Worm (Caenorhabditis elegans) whole organism, young adult: Measurements from ENCODE around the gene C16D9.8.

Experiments
- B0035.1 ChIP-seq: sonication (generic microtip); optimal IDR thresholded peaks from 2 replicates; lab custom pipeline; 2016; ENCODE audit warnings: missing genetic modification characterization, mild to moderate bottlenecking, missing compliant biosample characterization, missing genotype, missing genetic modification reagents
- B0336.3 ChIP-seq: fragments of 200-800 bp; sonication (Bioruptor generic); IDR thresholded peaks from 2 replicates; pipeline ENCODE4 v1.3.6; 2022; ENCODE audit warnings: missing genetic modification characterization, missing compliant biosample characterization
- F10E7.11 ChIP-seq: sonication (generic microtip); optimal IDR thresholded peaks from 2 replicates; lab custom pipeline; 2017; ENCODE audit warnings: mild to moderate bottlenecking, missing genetic modification characterization, moderate library complexity, missing compliant biosample characterization
- F22D6.2 ChIP-seq: sonication (generic microtip); optimal IDR thresholded peaks from 2 replicates; lab custom pipeline; 2016; ENCODE audit warnings: mild to moderate bottlenecking, missing genetic modification characterization, missing compliant biosample characterization
- F33H1.4 ChIP-seq: fragments of 200-800 bp; sonication (Bioruptor generic); IDR thresholded peaks from 2 replicates; pipeline ENCODE4 v1.3.6; 2022; ENCODE audit warnings: missing genetic modification reagents, missing genetic modification characterization, missing compliant biosample characterization
- F39B2.1 ChIP-seq: fragments of 200-800 bp; sonication (Bioruptor generic); IDR thresholded peaks from 2 replicates; pipeline ENCODE4 v1.3.6; 2022; ENCODE audit warnings: missing genetic modification reagents, missing genetic modification characterization, missing compliant biosample characterization
- F52B5.7 ChIP-seq: sonication (generic microtip); optimal IDR thresholded peaks from 2 replicates; lab custom pipeline; 2016; ENCODE audit warnings: mild to moderate bottlenecking, missing genetic modification characterization, missing compliant biosample characterization
- K11D2.4 ChIP-seq: fragments of 200-800 bp; sonication (Bioruptor generic); IDR thresholded peaks from 2 replicates; pipeline ENCODE4 v1.3.6; 2022; ENCODE audit warnings: missing genetic modification reagents, missing genetic modification characterization, missing compliant biosample characterization
- Y53F4B.3 ChIP-seq: fragments of 200-800 bp; sonication (Bioruptor generic); IDR thresholded peaks from 2 replicates; pipeline ENCODE4 v1.3.6; 2022; ENCODE audit warnings: missing genetic modification reagents, missing genetic modification characterization, missing compliant biosample characterization
- attf-5 ChIP-seq: fragments of 200-800 bp; sonication (Bioruptor generic); optimal IDR thresholded peaks from 2 replicates; lab custom pipeline; 2018; ENCODE audit warnings: mild to moderate bottlenecking, missing genetic modification characterization, missing compliant biosample characterization
- bed-2 ChIP-seq: fragments of 200-800 bp; sonication (Bioruptor generic); IDR thresholded peaks from 2 replicates; pipeline ENCODE4 v1.3.6; 2022; ENCODE audit warnings: missing genetic modification reagents, missing genetic modification characterization, missing compliant biosample characterization
- ccch-3 ChIP-seq: fragments of 200-800 bp; sonication (Bioruptor generic); optimal IDR thresholded peaks from 2 replicates; lab custom pipeline; 2018; ENCODE audit warnings: mild to moderate bottlenecking, missing genetic modification characterization, missing compliant biosample characterization
- ceh-58 ChIP-seq: fragments of 200-800 bp; sonication (Bioruptor generic); IDR thresholded peaks from 2 replicates; pipeline ENCODE4 v1.3.6; 2022; ENCODE audit warnings: missing genetic modification characterization, missing compliant biosample characterization
- ceh-79 ChIP-seq: sonication (generic microtip); optimal IDR thresholded peaks from 2 replicates; lab custom pipeline; 2017; ENCODE audit warnings: mild to moderate bottlenecking, missing genetic modification characterization, missing compliant biosample characterization
- ceh-91 ChIP-seq: fragments of 200-800 bp; sonication (Bioruptor generic); IDR thresholded peaks from 2 replicates; pipeline ENCODE4 v1.3.6; 2022; ENCODE audit warnings: missing genetic modification reagents, missing genetic modification characterization, missing compliant biosample characterization
- dpl-1 ChIP-seq: fragments of 150-350 bp; optimal IDR thresholded peaks from 2 replicates; lab custom pipeline; 2014; ENCODE audit warnings: missing biosample characterization, missing genetic modification reagents, missing genetic modification characterization
- fkh-3 ChIP-seq: sonication (generic microtip); optimal IDR thresholded peaks from 2 replicates; lab custom pipeline; 2016; ENCODE audit warnings: mild to moderate bottlenecking, missing genetic modification characterization, missing compliant biosample characterization
- hlh-26 ChIP-seq: fragments of 200-800 bp; sonication (Bioruptor generic); conservative IDR thresholded peaks from 2 replicates; pipeline ENCODE4 v1.3.6; 2022; ENCODE audit warnings: missing genetic modification reagents, missing genetic modification characterization, missing compliant biosample characterization
- lag-1 ChIP-seq: fragments of 200-800 bp; sonication (Bioruptor generic); IDR thresholded peaks from 2 replicates; pipeline ENCODE4 v1.3.6; 2022; ENCODE audit warnings: missing genetic modification reagents, missing genetic modification characterization, missing compliant biosample characterization
- let-526 ChIP-seq: fragments of 200-800 bp; sonication (Bioruptor generic); IDR thresholded peaks from 2 replicates; pipeline ENCODE4 v1.3.6; 2022; ENCODE audit warnings: missing genetic modification reagents, missing genetic modification characterization, missing compliant biosample characterization
- lin-26 ChIP-seq: fragments of 200-800 bp; sonication (Bioruptor generic); IDR thresholded peaks from 2 replicates; pipeline ENCODE4 v1.3.6; 2022; ENCODE audit warnings: missing genetic modification reagents, missing genetic modification characterization, missing compliant biosample characterization
- lin-40 ChIP-seq: sonication (generic microtip); optimal IDR thresholded peaks from 2 replicates; lab custom pipeline; 2016; ENCODE audit warnings: missing genetic modification characterization, mild to moderate bottlenecking, missing compliant biosample characterization, missing genotype, missing genetic modification reagents
- madf-10 ChIP-seq: sonication (generic microtip); optimal IDR thresholded peaks from 2 replicates; lab custom pipeline; 2016; ENCODE audit warnings: mild to moderate bottlenecking, missing genetic modification characterization, missing compliant biosample characterization
- madf-3 ChIP-seq: fragments of 200-800 bp; sonication (Bioruptor generic); IDR thresholded peaks from 2 replicates; pipeline ENCODE4 v1.3.6; 2022; ENCODE audit warnings: missing genetic modification reagents, missing genetic modification characterization, missing compliant biosample characterization
- mxl-1 ChIP-seq: sonication (generic microtip); optimal IDR thresholded peaks from 2 replicates; lab custom pipeline; 2016; ENCODE audit warnings: missing genetic modification characterization, missing compliant biosample characterization
- nhr-27 ChIP-seq: fragments of 200-800 bp; sonication (Bioruptor generic); optimal IDR thresholded peaks from 2 replicates; lab custom pipeline; 2018; ENCODE audit warnings: mild to moderate bottlenecking, missing genetic modification characterization, moderate library complexity, missing compliant biosample characterization
- nhr-80 ChIP-seq: sonication (generic microtip); optimal IDR thresholded peaks from 2 replicates; lab custom pipeline; 2016; ENCODE audit warnings: missing genetic modification characterization, missing compliant biosample characterization
- rcor-1 ChIP-seq: fragments of 200-800 bp; sonication (Bioruptor generic); IDR thresholded peaks from 2 replicates; pipeline ENCODE4 v1.3.6; 2022; ENCODE audit warnings: missing genetic modification reagents, missing genetic modification characterization, missing compliant biosample characterization
- rpc-1 ChIP-seq, 2 experiments: fragments of 150-350 bp in 1 of 2; sonication (generic microtip) in 1 of 2; optimal IDR thresholded peaks; 2 replicates each; lab custom pipeline; 2014 to 2018; ENCODE audit warnings: missing biosample characterization in 1 of 2, missing genetic modification characterization in 1 of 2, missing genetic modification reagents in 1 of 2, missing genotype in 1 of 2
- sdz-38 ChIP-seq: sonication (generic microtip); optimal IDR thresholded peaks from 2 replicates; lab custom pipeline; 2016; ENCODE audit warnings: missing genotype, missing genetic modification characterization, missing compliant biosample characterization
- snpc-4 ChIP-seq, 5 experiments: fragments of 150-350 bp in 1 of 5; sonication (generic microtip) in 4 of 5; optimal IDR thresholded peaks; 2 replicates each; lab custom pipeline; 2014 to 2018; ENCODE audit warnings: missing genetic modification characterization in 5 of 5, missing biosample characterization in 3 of 5, antibody characterized with exemption in 2 of 5, mild to moderate bottlenecking in 2 of 5, missing compliant biosample characterization in 2 of 5, missing genotype in 2 of 5, moderate library complexity in 2 of 5, missing genetic modification reagents in 1 of 5
- tlf-1 ChIP-seq: fragments of 200-800 bp; sonication (Bioruptor generic); optimal IDR thresholded peaks from 2 replicates; lab custom pipeline; 2018; ENCODE audit warnings: mild to moderate bottlenecking, missing genetic modification characterization, missing compliant biosample characterization
- xnd-1 ChIP-seq: sonication (generic microtip); optimal IDR thresholded peaks from 2 replicates; lab custom pipeline; 2016; ENCODE audit warnings: missing genotype, missing genetic modification reagents, missing genetic modification characterization, missing compliant biosample characterization
- zfh-2 ChIP-seq: fragments of 200-800 bp; sonication (Bioruptor generic); conservative IDR thresholded peaks from 2 replicates; pipeline ENCODE4 v1.3.6; 2022; ENCODE audit warnings: missing genetic modification reagents, missing genetic modification characterization, missing compliant biosample characterization
- zim-3 ChIP-seq: sonication (generic microtip); optimal IDR thresholded peaks from 2 replicates; lab custom pipeline; 2017; ENCODE audit warnings: mild to moderate bottlenecking, missing genetic modification characterization, moderate library complexity, missing compliant biosample characterization
- ztf-25 ChIP-seq: fragments of 200-800 bp; sonication (Bioruptor generic); IDR thresholded peaks from 2 replicates; pipeline ENCODE4 v1.3.6; 2022; ENCODE audit warnings: missing genetic modification reagents, missing genetic modification characterization, missing compliant biosample characterization
- ztf-26 ChIP-seq: sonication (generic microtip); optimal IDR thresholded peaks from 2 replicates; lab custom pipeline; 2017; ENCODE audit warnings: missing genetic modification characterization, missing compliant biosample characterization
- ztf-3 ChIP-seq: fragments of 200-800 bp; sonication (Bioruptor generic); optimal IDR thresholded peaks from 2 replicates; lab custom pipeline; 2018; ENCODE audit warnings: mild to moderate bottlenecking, missing genetic modification characterization, missing compliant biosample characterization
- ztf-6 ChIP-seq: fragments of 200-800 bp; sonication (Bioruptor generic); IDR thresholded peaks from 2 replicates; pipeline ENCODE4 v1.3.6; 2022; ENCODE audit warnings: missing genetic modification reagents, missing genetic modification characterization, missing compliant biosample characterization

Gene C16D9.8

ce11 chrV:8228712-8229119 lies 34.6 kb downstream of the C16D9.8 start (continued):
- peak; percentile 23 for TF ChIP-seq nhr-27 (tag; lab: Kevin White, UChicago)
- TF ChIP-seq zim-3 = peak; percentile 1
- no peak for TF ChIP-seq lag-1
- TF ChIP-seq ceh-91 = peak; percentile 65
- no peak for TF ChIP-seq let-526
- peak; percentile 74 for TF ChIP-seq madf-3 (GFP tag; lab: Robert Waterston, UW)
- no peak for TF ChIP-seq B0035.1 (tag; lab: Kevin White, UChicago)
- peak; percentile 84 for TF ChIP-seq lin-40 (tag; lab: Kevin White, UChicago)
- TF ChIP-seq mxl-1 (tag; lab: Kevin White, UChicago) = peak; percentile 31
- peak; percentile 66 for TF ChIP-seq xnd-1 (tag; lab: Kevin White, UChicago)
- peak; percentile 8 for TF ChIP-seq F10E7.11 (tag; lab: Kevin White, UChicago)
- TF ChIP-seq hlh-26 = no peak
- no peak for TF ChIP-seq ceh-79 (tag; lab: Kevin White, UChicago)
- no peak for TF ChIP-seq ccch-3
- TF ChIP-seq K11D2.4 (GFP tag; lab: Robert Waterston, UW) = peak; percentile 37; the same call in 1 of the 2 replicates
- TF ChIP-seq tlf-1 = peak; percentile 69
- no peak for TF ChIP-seq ztf-6 (GFP tag; lab: Robert Waterston, UW)
- no peak for TF ChIP-seq ztf-3 (GFP tag; lab: Kevin White, UChicago)
- TF ChIP-seq madf-10 (tag; lab: Kevin White, UChicago) = peak; percentile 77
- TF ChIP-seq attf-5 (GFP tag; lab: Kevin White, UChicago) = peak; percentile 47
- TF ChIP-seq F52B5.7 (tag; lab: Kevin White, UChicago) = no peak
- peak; percentile 72 for TF ChIP-seq Y53F4B.3
- peak; percentile 41; the same call in 1 of the 2 replicates for TF ChIP-seq bed-2 (GFP tag; lab: Robert Waterston, UW)
- no peak for TF ChIP-seq sdz-38 (tag; lab: Kevin White, UChicago)
- peak; percentile 71 for TF ChIP-seq F33H1.4
- TF ChIP-seq ztf-26 = peak; percentile 25
- TF ChIP-seq rcor-1 (GFP tag; lab: Robert Waterston, UW) = peak; percentile 95
- peak; percentile 82 for TF ChIP-seq F39B2.1 (GFP tag; lab: Robert Waterston, UW)
- peak; percentile 40 for TF ChIP-seq dpl-1 (GFP tag; lab: Kevin White, UChicago)
- peak; percentile 96 for TF ChIP-seq B0336.3 (GFP tag; lab: Robert Waterston, UW)
- peak; percentile 53 for TF ChIP-seq nhr-80
- no peak for TF ChIP-seq ceh-58 (GFP tag; lab: Robert Waterston, UW)

ce11 chrV:8226812-8227211 lies 36.6 kb downstream of the C16D9.8 start, which contains the start of gene K07C11.10:
Gene K07C11.10, minus strand, starts transcription at chrV:8226912.
- no peak for TF ChIP-seq fkh-3
- no peak for TF ChIP-seq F52B5.7 (tag; lab: Kevin White, UChicago)
- TF ChIP-seq zfh-2 (GFP tag; lab: Robert Waterston, UW) = no peak
- no peak for TF ChIP-seq rpc-1 (optimal IDR thresholded peaks at IDR 0.05; lab: Kevin White, UChicago)
- TF ChIP-seq rpc-1 (tag; optimal IDR thresholded peaks at IDR 0.05; lab: Kevin White, UChicago) = no peak
- TF ChIP-seq F22D6.2 = no peak
- TF ChIP-seq dpl-1 (GFP tag; lab: Kevin White, UChicago) = no peak
- no peak for TF ChIP-seq snpc-4 (GFP tag; optimal IDR thresholded peaks at IDR 0.05; lab: Kevin White, UChicago)
- no peak for TF ChIP-seq snpc-4 (tag; optimal IDR thresholded peaks at IDR 0.05; lab: Kevin White, UChicago)
- TF ChIP-seq ztf-25 (GFP tag; lab: Robert Waterston, UW) = no peak
- TF ChIP-seq lin-26 = no peak
